Worm (Caenorhabditis elegans) whole organism, mixed stage, embryonic: ENCODE results near the gene ctl-2.
"Not testable (repeated sequence)": the region's sequence is repeated elsewhere in the genome, so short reads cannot be mapped to it uniquely, and the experiment has no call there.

Source experiments
- M03D4.4 ChIP-seq: sonication (generic microtip); optimal IDR thresholded peaks from 2 replicates; lab custom pipeline; 2017; ENCODE audit warnings: mild to moderate bottlenecking, missing genetic modification characterization, missing compliant biosample characterization
- bed-3 ChIP-seq: fragments of 200-800 bp; sonication (Bioruptor generic); optimal IDR thresholded peaks from 3 replicates; lab custom pipeline; 2018; ENCODE audit warnings: mild to moderate bottlenecking, missing genetic modification characterization, moderate library complexity, missing compliant biosample characterization
- blmp-1 ChIP-seq: fragments of 150-350 bp; optimal IDR thresholded peaks from 2 replicates; lab custom pipeline; 2014; ENCODE audit warnings: missing biosample characterization, missing genetic modification characterization
- ceh-39 ChIP-seq: fragments of 150-350 bp; optimal IDR thresholded peaks from 2 replicates; lab custom pipeline; 2014; ENCODE audit warnings: missing biosample characterization, missing genetic modification characterization
- ces-1 ChIP-seq: fragments of 150-350 bp; optimal IDR thresholded peaks from 2 replicates; lab custom pipeline; 2014; ENCODE audit warnings: missing biosample characterization, missing genetic modification reagents, missing genetic modification characterization
- elt-1 ChIP-seq: sonication (generic microtip); optimal IDR thresholded peaks from 2 replicates; lab custom pipeline; 2017; ENCODE audit warnings: missing genetic modification characterization, mild to moderate bottlenecking, missing compliant biosample characterization, antibody characterized with exemption, moderate library complexity, borderline replicate concordance; ENCODE audit not compliant: insufficient read depth
- elt-3 ChIP-seq: fragments of 150-350 bp; optimal IDR thresholded peaks from 2 replicates; lab custom pipeline; 2014; ENCODE audit warnings: missing biosample characterization, missing genetic modification characterization
- flh-1 ChIP-seq: fragments of 200-800 bp; sonication (Bioruptor generic); optimal IDR thresholded peaks from 2 replicates; lab custom pipeline; 2018; ENCODE audit warnings: mild to moderate bottlenecking, missing genetic modification characterization, moderate library complexity, missing compliant biosample characterization
- ham-2 ChIP-seq: fragments of 200-800 bp; sonication (Bioruptor generic); optimal IDR thresholded peaks from 2 replicates; lab custom pipeline; 2018; ENCODE audit warnings: mild to moderate bottlenecking, missing genetic modification characterization, missing compliant biosample characterization
- hlh-1 ChIP-seq: fragments of 150-350 bp; optimal IDR thresholded peaks from 2 replicates; lab custom pipeline; 2014; ENCODE audit warnings: missing biosample characterization, missing genetic modification reagents, missing genetic modification characterization
- lin-13 ChIP-seq: fragments of 150-350 bp; optimal IDR thresholded peaks from 2 replicates; lab custom pipeline; 2014; ENCODE audit warnings: missing biosample characterization, missing genetic modification characterization
- lsy-2 ChIP-seq: fragments of 150-350 bp; optimal IDR thresholded peaks from 2 replicates; lab custom pipeline; 2014; ENCODE audit warnings: missing biosample characterization, missing genetic modification characterization
- mab-5 ChIP-seq: fragments of 150-350 bp; optimal IDR thresholded peaks from 2 replicates; lab custom pipeline; 2014; ENCODE audit warnings: missing biosample characterization, missing genetic modification characterization
- mep-1 ChIP-seq: fragments of 150-350 bp; optimal IDR thresholded peaks from 2 replicates; lab custom pipeline; 2017; ENCODE audit warnings: missing biosample characterization, missing genetic modification reagents, missing genetic modification characterization, inconsistent platforms
- mls-2 ChIP-seq: sonication (generic microtip); optimal IDR thresholded peaks from 2 replicates; lab custom pipeline; 2016; ENCODE audit warnings: mild to moderate bottlenecking, missing genetic modification characterization, moderate library complexity, missing compliant biosample characterization
- nhr-2 ChIP-seq: fragments of 150-350 bp; optimal IDR thresholded peaks from 2 replicates; lab custom pipeline; 2014; ENCODE audit warnings: missing biosample characterization, missing genetic modification characterization
- nhr-237 ChIP-seq: fragments of 150-350 bp; optimal IDR thresholded peaks from 2 replicates; lab custom pipeline; 2014; ENCODE audit warnings: missing biosample characterization, missing genetic modification characterization
- nhr-28 ChIP-seq: fragments of 150-350 bp; optimal IDR thresholded peaks from 2 replicates; lab custom pipeline; 2014; ENCODE audit warnings: missing biosample characterization, missing genetic modification characterization
- nhr-76 ChIP-seq: sonication (generic microtip); optimal IDR thresholded peaks from 2 replicates; lab custom pipeline; 2017; ENCODE audit warnings: missing biosample characterization, missing genetic modification characterization
- pha-4 ChIP-seq: fragments of 150-350 bp; optimal IDR thresholded peaks from 2 replicates; lab custom pipeline; 2018; ENCODE audit warnings: missing biosample characterization, missing genetic modification reagents, missing genetic modification characterization
- snpc-4 ChIP-seq: fragments of 150-350 bp; optimal IDR thresholded peaks from 2 replicates; lab custom pipeline; 2014; ENCODE audit warnings: missing biosample characterization, missing genetic modification characterization
- sptf-1 ChIP-seq: sonication (generic microtip); optimal IDR thresholded peaks from 2 replicates; lab custom pipeline; 2017; ENCODE audit warnings: mild to moderate bottlenecking, missing genetic modification characterization, moderate library complexity, missing compliant biosample characterization
- tbx-8 ChIP-seq: fragments of 200-800 bp; sonication (Bioruptor generic); optimal IDR thresholded peaks from 2 replicates; lab custom pipeline; 2018; ENCODE audit warnings: mild to moderate bottlenecking, missing genetic modification characterization, moderate library complexity, missing compliant biosample characterization
- unc-120 ChIP-seq: sonication (generic microtip); optimal IDR thresholded peaks from 2 replicates; lab custom pipeline; 2017; ENCODE audit warnings: missing genetic modification characterization, missing compliant biosample characterization; ENCODE audit not compliant: poor library complexity, severe bottlenecking
- unc-39 ChIP-seq: fragments of 150-350 bp; optimal IDR thresholded peaks from 2 replicates; lab custom pipeline; 2014; ENCODE audit warnings: missing biosample characterization, missing genetic modification characterization
- zip-8 ChIP-seq: fragments of 150-350 bp; optimal IDR thresholded peaks from 2 replicates; lab custom pipeline; 2014; ENCODE audit warnings: missing biosample characterization, missing genetic modification characterization
- ztf-11 ChIP-seq: fragments of 150-350 bp; optimal IDR thresholded peaks from 2 replicates; lab custom pipeline; 2014; ENCODE audit warnings: missing biosample characterization, missing genetic modification characterization

Gene ctl-2

ce11 chrII:14346243-14346642 is 44.4 kb upstream of the ctl-2 start, which contains the start of gene Y54G11A.9:
TSS of gene Y54G11A.9 (minus strand) at chrII:14346438.
- not testable (repeated sequence) for TF ChIP-seq ztf-11, mep-1, elt-3 (tag; lab: Kevin White, UChicago)

ce11 chrII:14344166-14344565 is 42.3 kb upstream of the ctl-2 start, which contains the start of gene ddl-3:
TSS of gene ddl-3 (minus strand) at chrII:14344454.
- TF ChIP-seq elt-1, lsy-2, snpc-4 (tag; lab: Kevin White, UChicago): not testable (repeated sequence)

- TF ChIP-seq pha-4 (tag; lab: Kevin White, UChicago) (no peak), nhr-76 (no peak), mep-1 (tag; lab: Kevin White, UChicago) (no peak), flh-1 (GFP tag; lab: Kevin White, UChicago) (no peak), unc-39 (no peak), bed-3 (GFP tag; lab: Kevin White, UChicago) (no peak), ces-1 (GFP tag; lab: Kevin White, UChicago) (peak; percentile 74), nhr-28 (tag; lab: Kevin White, UChicago) (no peak), elt-3 (tag; lab: Kevin White, UChicago) (no peak)
- TF ChIP-seq, all 35 proteins: peak for 1
Measured at ce11 chrII:14321225-14321624, 19.4 kb upstream of the ctl-2 start.

- no peak for TF ChIP-seq sptf-1 (tag; lab: Kevin White, UChicago)
- peak; percentile 0 for TF ChIP-seq mls-2 (tag; lab: Kevin White, UChicago)
Measured at ce11 chrII:14319227-14319626, 17.4 kb upstream of the ctl-2 start.

- TF ChIP-seq blmp-1 (tag; lab: Kevin White, UChicago) (no peak), sptf-1 (tag; lab: Kevin White, UChicago) (no peak), mls-2 (tag; lab: Kevin White, UChicago) (no peak), nhr-237 (tag; lab: Kevin White, UChicago) (no peak), mab-5 (tag; lab: Kevin White, UChicago) (no peak), elt-1 (tag; lab: Kevin White, UChicago) (no peak), nhr-2 (no peak), zip-8 (no peak), snpc-4 (tag; lab: Kevin White, UChicago) (no peak), lin-13 (tag; lab: Kevin White, UChicago) (no peak)
Measured at ce11 chrII:14318027-14318426, 16.2 kb upstream of the ctl-2 start, which contains the start of gene Y54G11A.14. TSS of gene Y54G11A.14 (plus strand) at chrII:14318158.

- no peak for TF ChIP-seq blmp-1 (tag; lab: Kevin White, UChicago)
- no peak for TF ChIP-seq ham-2 (GFP tag; lab: Kevin White, UChicago)
- TF ChIP-seq unc-120 (tag; lab: Kevin White, UChicago), result no peak
- TF ChIP-seq hlh-1, result no peak
- TF ChIP-seq nhr-2, result no peak
- no peak for TF ChIP-seq mls-2 (tag; lab: Kevin White, UChicago)
- TF ChIP-seq ces-1 (GFP tag; lab: Kevin White, UChicago), result no peak
- no peak for TF ChIP-seq bed-3 (GFP tag; lab: Kevin White, UChicago)
- TF ChIP-seq flh-1 (GFP tag; lab: Kevin White, UChicago), result no peak
- no peak for TF ChIP-seq M03D4.4 (tag; lab: Kevin White, UChicago)
- TF ChIP-seq elt-3 (tag; lab: Kevin White, UChicago), result no peak
- TF ChIP-seq tbx-8 (GFP tag; lab: Kevin White, UChicago), result no peak
- no peak for TF ChIP-seq ceh-39
- TF ChIP-seq elt-1 (tag; lab: Kevin White, UChicago), result no peak
- TF ChIP-seq ztf-11 (tag; lab: Kevin White, UChicago), result no peak
- TF ChIP-seq mep-1 (tag; lab: Kevin White, UChicago), result no peak
Measured at ce11 chrII:14312182-14312581, 10.4 kb upstream of the ctl-2 start.
